Worm (Caenorhabditis elegans) whole organism, L4 larva: ENCODE results near the gene twk-45.
"Not testable (repeated sequence)": the region's sequence is repeated elsewhere in the genome, so short reads cannot be mapped to it uniquely, and the experiment has no call there.

ENCODE experiments used
- ama-1 ChIP-seq: fragments of 150-350 bp; optimal IDR thresholded peaks from 2 replicates; lab custom pipeline; 2014; ENCODE audit warnings: inconsistent platforms, mixed read lengths
- ceh-20 ChIP-seq: fragments of 200-800 bp; sonication (Bioruptor generic); IDR thresholded peaks from 2 replicates; pipeline ENCODE4 v1.3.6; 2022; ENCODE audit warnings: missing genetic modification reagents, missing genetic modification characterization, missing compliant biosample characterization
- ceh-82 ChIP-seq: sonication (generic microtip); optimal IDR thresholded peaks from 2 replicates; lab custom pipeline; 2017; ENCODE audit warnings: missing biosample characterization, missing genetic modification characterization
- dmd-6 ChIP-seq: fragments of 200-800 bp; sonication (Bioruptor generic); IDR thresholded peaks from 2 replicates; pipeline ENCODE4 v1.3.6; 2022; ENCODE audit warnings: missing genetic modification reagents, missing genetic modification characterization, missing compliant biosample characterization
- dpl-1 ChIP-seq: fragments of 150-350 bp; optimal IDR thresholded peaks from 2 replicates; lab custom pipeline; 2014; ENCODE audit warnings: missing biosample characterization, missing genetic modification reagents, missing genetic modification characterization
- lin-13 ChIP-seq: fragments of 150-350 bp; optimal IDR thresholded peaks from 2 replicates; lab custom pipeline; 2014; ENCODE audit warnings: missing biosample characterization, missing genetic modification reagents, missing genetic modification characterization
- lin-15B ChIP-seq: fragments of 150-350 bp; sonication (generic microtip); optimal IDR thresholded peaks from 3 replicates; lab custom pipeline; 2014; ENCODE audit warnings: missing biosample characterization, missing genetic modification characterization
- nhr-11 ChIP-seq: fragments of 150-350 bp; optimal IDR thresholded peaks from 2 replicates; lab custom pipeline; 2014; ENCODE audit warnings: missing biosample characterization, missing genetic modification characterization
- nhr-25 ChIP-seq: sonication (generic microtip); optimal IDR thresholded peaks from 2 replicates; lab custom pipeline; 2017; ENCODE audit warnings: missing genetic modification characterization, mild to moderate bottlenecking, missing compliant biosample characterization, antibody characterized with exemption, moderate library complexity, borderline replicate concordance; ENCODE audit not compliant: insufficient read depth
- pqm-1 ChIP-seq: sonication (generic microtip); optimal IDR thresholded peaks from 2 replicates; lab custom pipeline; 2017; ENCODE audit warnings: missing biosample characterization, missing genetic modification characterization
- snpc-4 ChIP-seq: fragments of 150-350 bp; optimal IDR thresholded peaks from 2 replicates; lab custom pipeline; 2014; ENCODE audit warnings: missing biosample characterization, missing genetic modification characterization
- spr-3 ChIP-seq: fragments of 200-800 bp; sonication (Bioruptor generic); optimal IDR thresholded peaks from 2 replicates; lab custom pipeline; 2018; ENCODE audit warnings: mild to moderate bottlenecking, missing genetic modification characterization, missing compliant biosample characterization

DNA sequence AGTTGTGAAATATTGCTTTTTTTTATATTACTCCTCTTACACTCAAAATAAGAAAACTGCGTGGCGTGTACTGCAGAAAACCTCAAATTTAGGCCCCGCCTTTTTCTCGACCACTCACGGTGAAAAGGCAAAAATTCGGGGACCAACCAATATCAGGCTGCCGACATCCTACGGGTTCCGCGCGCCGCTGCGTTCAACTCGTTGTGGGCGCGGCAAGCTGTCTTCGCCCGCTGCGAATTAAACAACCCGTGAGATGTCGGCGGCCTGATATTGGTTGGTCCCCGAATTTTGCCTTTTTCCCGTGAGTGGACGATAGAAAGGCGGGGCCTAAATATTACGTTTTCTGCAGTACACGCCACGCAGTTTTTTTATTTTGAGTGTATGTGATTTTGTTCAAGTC is 4.2 kb downstream of the twk-45 start:
- TF ChIP-seq snpc-4 (tag; lab: Kevin White, UChicago); pqm-1; spr-3 (GFP tag; lab: Kevin White, UChicago); ama-1 (lab: Kevin White, UChicago); dmd-6 (GFP tag; lab: Robert Waterston, UW); ceh-82; dpl-1 (GFP tag; lab: Kevin White, UChicago); lin-13 (GFP tag; lab: Kevin White, UChicago); lin-15B (tag; lab: Kevin White, UChicago); ceh-20 (GFP tag; lab: Robert Waterston, UW); nhr-11 (tag; lab: Kevin White, UChicago); nhr-25 (tag; lab: Kevin White, UChicago): not testable (repeated sequence)
